Worm (Caenorhabditis elegans): ENCODE results near the gene clec-163.
A peak's percentile ranks its signal among the peaks of the same experiment; 100 is the strongest.

clec-163 gene

DNA sequence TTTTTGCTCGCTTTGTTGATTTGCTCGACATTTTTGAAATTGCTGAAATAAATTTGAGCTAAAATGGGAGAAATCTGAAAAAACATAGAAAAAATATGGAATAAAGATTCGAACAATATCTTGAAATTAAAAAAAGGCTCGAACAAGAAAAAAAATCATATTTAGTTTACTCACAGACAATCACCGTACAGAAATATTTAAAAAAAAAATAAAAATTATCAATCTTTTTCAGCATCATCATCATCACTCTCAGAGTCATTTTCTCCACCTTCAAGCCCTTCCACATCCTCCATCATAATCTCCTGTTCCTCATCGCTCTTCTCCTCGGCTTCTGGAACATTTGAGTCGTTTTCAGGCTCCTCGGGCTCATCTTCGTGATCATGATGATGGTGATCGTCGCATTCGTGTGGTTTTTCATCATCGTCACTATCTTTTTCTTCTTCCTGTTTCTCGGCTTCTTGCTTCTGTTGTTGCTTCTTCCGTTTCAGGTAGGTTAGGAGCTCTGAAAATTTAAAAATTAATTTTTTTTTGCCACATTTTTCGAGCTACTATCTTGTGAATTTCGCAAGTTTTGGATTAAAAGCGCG is 38.6 kb upstream of the clec-163 start, which contains the start of gene hpl-2:
TSS of gene hpl-2 (minus strand) at position 51 of the 587 bp plus-strand sequence.
- no peak for TF ChIP-seq mdt-29 (GFP tag; IDR thresholded peaks at IDR 0.05)
- no peak for TF ChIP-seq lin-38 (GFP tag; IDR thresholded peaks at IDR 0.05)
- TF ChIP-seq zfp-2 (tag; optimal IDR thresholded peaks at IDR 0.05), result no peak
- TF ChIP-seq attf-4 (tag; optimal IDR thresholded peaks at IDR 0.05), result no peak
- TF ChIP-seq dmd-8 (GFP tag; IDR thresholded peaks at IDR 0.05), result no peak

DNA sequence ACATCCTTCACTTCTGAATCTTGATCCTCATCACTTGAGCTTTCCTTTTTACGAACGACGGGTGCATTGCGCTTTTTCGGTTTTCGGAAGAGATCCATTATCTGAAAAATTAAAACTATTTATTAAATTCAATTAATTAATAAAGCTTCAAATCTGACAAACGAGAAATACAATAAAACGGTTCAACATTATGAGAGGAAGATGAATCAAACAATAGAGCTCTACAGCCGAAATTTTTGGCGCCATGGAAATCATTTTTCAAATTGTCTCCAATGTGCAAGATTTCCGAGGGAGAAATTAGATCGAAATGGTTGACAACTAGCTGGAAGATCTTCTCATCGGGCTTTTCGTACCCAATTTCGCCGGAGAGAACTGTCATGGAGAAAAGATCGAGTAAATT is 36.6 kb upstream of the clec-163 start, which contains the start of gene rnf-113:
TSS of gene rnf-113 (minus strand) at position 101 of the 400 bp plus-strand sequence.
- no peak for TF ChIP-seq zip-2 (tag; optimal IDR thresholded peaks at IDR 0.05)
- TF ChIP-seq madf-5 (GFP tag; IDR thresholded peaks at IDR 0.05), result no peak
- no peak for TF ChIP-seq T26A8.4 (GFP tag; IDR thresholded peaks at IDR 0.05)
- TF ChIP-seq ctbp-1 (GFP tag; IDR thresholded peaks at IDR 0.05), result no peak
- no peak for TF ChIP-seq dve-1 (tag; optimal IDR thresholded peaks at IDR 0.05; ENCODE audit: insufficient read depth)
- TF ChIP-seq ztf-11 (tag; optimal IDR thresholded peaks at IDR 0.05), result no peak
- no peak for TF ChIP-seq mdl-1 (tag; optimal IDR thresholded peaks at IDR 0.05)
- no peak for TF ChIP-seq ama-1 (optimal IDR thresholded peaks at IDR 0.05)
- TF ChIP-seq Y48G9A.11 (GFP tag; IDR thresholded peaks at IDR 0.05), result no peak
- no peak for TF ChIP-seq ZK546.5 (tag; optimal IDR thresholded peaks at IDR 0.05)
- TF ChIP-seq nhr-102 (tag; optimal IDR thresholded peaks at IDR 0.05), result no peak
- no peak for TF ChIP-seq unc-62 (GFP tag; optimal IDR thresholded peaks at IDR 0.05 in 1 of 2)
- no peak for TF ChIP-seq unc-62 (tag; optimal IDR thresholded peaks at IDR 0.05)
- no peak for TF ChIP-seq ZK337.2 (GFP tag; IDR thresholded peaks at IDR 0.05)
- TF ChIP-seq vab-7 (GFP tag; IDR thresholded peaks at IDR 0.05), result no peak
- no peak for TF ChIP-seq php-3 (GFP tag; IDR thresholded peaks at IDR 0.05)

DNA sequence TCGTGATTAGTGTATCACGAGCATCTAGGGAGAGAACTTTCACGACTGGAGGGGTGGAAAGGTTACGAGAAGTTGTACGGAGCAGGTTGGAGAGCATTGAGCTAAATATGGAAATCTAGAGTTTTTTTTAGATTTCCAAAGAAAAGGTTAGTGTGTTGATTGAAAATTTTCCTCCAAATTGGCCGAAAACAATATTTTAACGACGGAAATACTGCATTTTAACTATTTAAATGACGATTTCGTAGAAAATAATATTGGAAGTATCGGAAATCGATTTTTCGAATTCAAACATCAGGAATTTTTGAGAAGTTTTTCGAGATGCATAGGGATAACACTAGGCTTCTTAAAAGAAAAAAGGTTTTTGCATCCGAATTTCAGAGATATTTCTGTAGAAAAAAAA is 35.7 kb upstream of the clec-163 start, which contains the start of gene K01G5.10:
TSS of gene K01G5.10 (minus strand) at position 101 of the 400 bp plus-strand sequence.
- no peak for TF ChIP-seq zfp-2 (tag; optimal IDR thresholded peaks at IDR 0.05)
- no peak for TF ChIP-seq gei-8 (GFP tag; optimal IDR thresholded peaks at IDR 0.05)
- no peak for TF ChIP-seq daf-19 (GFP tag; conservative IDR thresholded peaks at IDR 0.05)
- TF ChIP-seq T26A8.4 (GFP tag; IDR thresholded peaks at IDR 0.05), result no peak
- no peak for TF ChIP-seq zip-11 (GFP tag; IDR thresholded peaks at IDR 0.05)

DNA sequence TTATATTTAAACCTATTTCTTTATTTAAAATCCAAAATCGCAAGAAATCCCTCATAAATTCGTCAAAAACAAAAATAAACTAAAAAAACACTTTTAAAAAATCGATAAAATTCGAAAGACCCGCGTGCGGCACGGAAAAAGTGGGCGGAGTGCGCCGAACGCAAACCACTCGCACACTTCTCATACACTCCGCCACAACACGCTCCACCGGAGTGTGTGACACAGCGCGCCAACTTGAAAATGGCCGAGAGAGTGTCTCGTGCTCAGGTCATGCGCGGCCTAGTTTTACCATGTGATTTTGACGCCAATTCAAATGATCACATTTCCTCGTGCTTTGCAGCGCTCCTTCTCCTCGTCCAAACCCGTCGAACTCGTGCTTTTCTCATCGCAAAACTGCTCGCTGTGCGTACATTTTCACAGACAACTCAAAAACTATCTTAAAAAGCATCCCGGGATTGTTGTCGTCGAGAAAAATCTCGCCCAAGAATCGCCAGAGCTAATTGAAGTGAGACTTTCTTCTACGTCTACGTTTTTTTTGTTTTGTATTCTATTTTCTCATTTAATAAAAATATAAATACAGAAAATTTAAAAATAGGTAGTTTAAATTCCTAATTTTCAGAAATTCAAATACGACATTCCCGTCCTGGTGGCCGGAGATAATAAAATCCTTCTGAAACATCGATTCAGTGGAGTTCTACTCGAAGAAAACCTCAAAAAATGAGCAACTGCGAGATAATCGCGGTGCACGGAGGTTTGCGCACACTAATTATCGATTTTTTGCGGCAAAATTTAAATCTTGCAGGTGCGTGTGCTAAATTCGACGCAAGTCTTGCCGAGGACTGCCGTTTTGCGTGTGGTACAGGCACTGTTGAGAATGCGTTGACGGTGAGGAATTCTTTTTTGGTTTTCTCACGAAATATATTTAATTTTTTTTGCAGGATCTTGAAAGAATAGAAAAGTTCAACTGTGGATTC is 34.8 kb upstream of the clec-163 start, which contains the start of gene tasp-1:
TSS of gene tasp-1 (plus strand) at position 258 of the 974 bp plus-strand sequence.
- peak; percentile 82 for TF ChIP-seq nhr-76 (tag; optimal IDR thresholded peaks at IDR 0.05)
- TF ChIP-seq F26F4.8 (GFP tag; conservative IDR thresholded peaks at IDR 0.05), result peak; percentile 61; the same call in 1 of the 2 replicates
- TF ChIP-seq Y5F2A.4 (GFP tag; optimal IDR thresholded peaks at IDR 0.05), result peak; percentile 96
- TF ChIP-seq pqm-1 (tag; optimal IDR thresholded peaks at IDR 0.05), result peak; percentile 86
- TF ChIP-seq unc-39 (tag; optimal IDR thresholded peaks at IDR 0.05), result peak; percentile 62
- TF ChIP-seq nhr-41 (GFP tag; IDR thresholded peaks at IDR 0.05), result peak; percentile 99
- peak; percentile 94 to 97 for TF ChIP-seq daf-16 (GFP tag; optimal IDR thresholded peaks at IDR 0.05)
- TF ChIP-seq daf-16 (tag; optimal IDR thresholded peaks at IDR 0.05), result peak; percentile 94
- TF ChIP-seq tag-97 (GFP tag; IDR thresholded peaks at IDR 0.05), result peak; percentile 96
- peak; percentile 99 for TF ChIP-seq lin-38 (GFP tag; IDR thresholded peaks at IDR 0.05)
- TF ChIP-seq dmd-9 (GFP tag; IDR thresholded peaks at IDR 0.05), result peak; percentile 99
- TF ChIP-seq zfp-2 (tag; optimal IDR thresholded peaks at IDR 0.05), result peak; percentile 93
- TF ChIP-seq daf-19 (GFP tag; conservative IDR thresholded peaks at IDR 0.05), result peak; percentile 99
- no peak for TF ChIP-seq daf-12 (tag; optimal IDR thresholded peaks at IDR 0.05)
- TF ChIP-seq sdz-12 (GFP tag; optimal IDR thresholded peaks at IDR 0.05), result peak; percentile 100
- peak; percentile 98 for TF ChIP-seq spr-1 (tag; optimal IDR thresholded peaks at IDR 0.05)
- TF ChIP-seq ceh-44 (GFP tag; IDR thresholded peaks at IDR 0.05), result peak; percentile 98
- peak; percentile 99 for TF ChIP-seq nhr-25 (tag; optimal IDR thresholded peaks at IDR 0.05; ENCODE audit: borderline replicate concordance, insufficient read depth)
- peak; percentile 71 for TF ChIP-seq R02D3.7 (tag; optimal IDR thresholded peaks at IDR 0.05)
- peak; percentile 87 for TF ChIP-seq nhr-237 (tag; optimal IDR thresholded peaks at IDR 0.05)
- peak; percentile 95 for TF ChIP-seq mxl-2 (GFP tag; conservative IDR thresholded peaks at IDR 0.05)
- peak; percentile 96 for TF ChIP-seq dmd-8 (GFP tag; IDR thresholded peaks at IDR 0.05)
- TF ChIP-seq egl-43 (GFP tag; IDR thresholded peaks at IDR 0.05), result peak; percentile 100
- peak; percentile 97 for TF ChIP-seq nhr-48 (tag; optimal IDR thresholded peaks at IDR 0.05)
